Worm (Caenorhabditis elegans) whole organism, L2 larva: ENCODE results near the gene nhr-143.

Source experiments
- F13H6.1 ChIP-seq: sonication (generic microtip); optimal IDR thresholded peaks from 2 replicates; lab custom pipeline; 2016; ENCODE audit warnings: missing genetic modification characterization, missing compliant biosample characterization
- R02D3.7 ChIP-seq: fragments of 150-350 bp; optimal IDR thresholded peaks from 2 replicates; lab custom pipeline; 2014; ENCODE audit warnings: missing biosample characterization, missing genetic modification characterization
- Y55F3AM.14 ChIP-seq: fragments of 200-800 bp; sonication (Bioruptor generic); optimal IDR thresholded peaks from 2 replicates; lab custom pipeline; 2018; ENCODE audit warnings: mild to moderate bottlenecking, missing genetic modification characterization, missing compliant biosample characterization
- alr-1 ChIP-seq: fragments of 150-350 bp; optimal IDR thresholded peaks from 2 replicates; lab custom pipeline; 2014; ENCODE audit warnings: missing biosample characterization, missing genetic modification characterization
- aly-2 ChIP-seq: fragments of 150-350 bp; optimal IDR thresholded peaks from 2 replicates; lab custom pipeline; 2014; ENCODE audit warnings: missing biosample characterization, missing genetic modification characterization
- ama-1 ChIP-seq: fragments of 150-350 bp; optimal IDR thresholded peaks from 2 replicates; lab custom pipeline; 2018; ENCODE audit warnings: inconsistent platforms
- blmp-1 ChIP-seq: sonication (generic microtip); optimal IDR thresholded peaks from 2 replicates; lab custom pipeline; 2017; ENCODE audit warnings: missing genetic modification characterization, mild to moderate bottlenecking, missing compliant biosample characterization, antibody characterized with exemption, moderate library complexity; ENCODE audit not compliant: insufficient read depth
- ceh-16 ChIP-seq: fragments of 150-350 bp; optimal IDR thresholded peaks from 2 replicates; lab custom pipeline; 2014; ENCODE audit warnings: missing biosample characterization, missing genetic modification characterization
- ceh-82 ChIP-seq: fragments of 150-350 bp; optimal IDR thresholded peaks from 2 replicates; lab custom pipeline; 2014; ENCODE audit warnings: missing biosample characterization, missing genetic modification characterization
- egl-27 ChIP-seq: sonication (generic microtip); optimal IDR thresholded peaks from 3 replicates; lab custom pipeline; 2017; ENCODE audit warnings: missing biosample characterization, missing genetic modification reagents, missing genetic modification characterization
- elt-3 ChIP-seq: sonication (generic microtip); optimal IDR thresholded peaks from 2 replicates; lab custom pipeline; 2017; ENCODE audit warnings: missing biosample characterization, missing genetic modification characterization
- lin-13 ChIP-seq: fragments of 150-350 bp; optimal IDR thresholded peaks from 2 replicates; lab custom pipeline; 2014; ENCODE audit warnings: missing biosample characterization, missing genetic modification reagents, missing genetic modification characterization
- lin-39 ChIP-seq: fragments of 150-350 bp; optimal IDR thresholded peaks from 2 replicates; lab custom pipeline; 2014; ENCODE audit warnings: missing biosample characterization, missing genetic modification reagents, missing genetic modification characterization
- mdl-1 ChIP-seq, 2 experiments: fragments of 150-350 bp in 1 of 2; sonication (generic microtip) in 1 of 2; optimal IDR thresholded peaks; 2 replicates each; lab custom pipeline; 2017; ENCODE audit warnings: missing biosample characterization in 2 of 2, missing genetic modification characterization in 2 of 2
- nhr-10 ChIP-seq: sonication (generic microtip); optimal IDR thresholded peaks from 2 replicates; lab custom pipeline; 2017; ENCODE audit warnings: missing biosample characterization, missing genetic modification characterization
- nhr-11 ChIP-seq: fragments of 150-350 bp; optimal IDR thresholded peaks from 2 replicates; lab custom pipeline; 2014; ENCODE audit warnings: missing biosample characterization, missing genetic modification characterization
- nhr-12 ChIP-seq: fragments of 150-350 bp; optimal IDR thresholded peaks from 2 replicates; lab custom pipeline; 2014; ENCODE audit warnings: missing biosample characterization, missing genetic modification characterization
- nhr-21 ChIP-seq: fragments of 150-350 bp; optimal IDR thresholded peaks from 2 replicates; lab custom pipeline; 2014; ENCODE audit warnings: missing biosample characterization, missing genetic modification characterization
- nhr-23 ChIP-seq: fragments of 150-350 bp; optimal IDR thresholded peaks from 2 replicates; lab custom pipeline; 2014; ENCODE audit warnings: missing biosample characterization, missing genetic modification reagents, missing genetic modification characterization
- nhr-237 ChIP-seq: fragments of 150-350 bp; optimal IDR thresholded peaks from 2 replicates; lab custom pipeline; 2014; ENCODE audit warnings: missing biosample characterization, missing genetic modification characterization
- nhr-25 ChIP-seq: fragments of 150-350 bp; sonication (generic microtip); optimal IDR thresholded peaks from 3 replicates; lab custom pipeline; 2014; ENCODE audit warnings: missing biosample characterization, missing genetic modification characterization
- nhr-77 ChIP-seq: fragments of 150-350 bp; optimal IDR thresholded peaks from 2 replicates; lab custom pipeline; 2014; ENCODE audit warnings: missing biosample characterization, missing genetic modification characterization
- peb-1 ChIP-seq: fragments of 150-350 bp; optimal IDR thresholded peaks from 2 replicates; lab custom pipeline; 2014; ENCODE audit warnings: missing biosample characterization, missing genetic modification characterization
- sem-4 ChIP-seq: fragments of 150-350 bp; optimal IDR thresholded peaks from 2 replicates; lab custom pipeline; 2014; ENCODE audit warnings: missing biosample characterization, missing genetic modification reagents, missing genetic modification characterization
- skn-1 ChIP-seq: sonication (generic microtip); optimal IDR thresholded peaks from 2 replicates; lab custom pipeline; 2017; ENCODE audit warnings: missing biosample characterization, missing genetic modification characterization
- unc-39 ChIP-seq: fragments of 150-350 bp; optimal IDR thresholded peaks from 2 replicates; lab custom pipeline; 2014; ENCODE audit warnings: missing biosample characterization, missing genetic modification characterization
- unc-55 ChIP-seq: fragments of 150-350 bp; sonication (generic microtip); optimal IDR thresholded peaks from 3 replicates; lab custom pipeline; 2014; ENCODE audit warnings: missing biosample characterization, missing genetic modification reagents, missing genetic modification characterization
- unc-62 ChIP-seq: fragments of 150-350 bp; optimal IDR thresholded peaks from 2 replicates; lab custom pipeline; 2014; ENCODE audit warnings: missing biosample characterization, missing genetic modification reagents, missing genetic modification characterization
- zag-1 ChIP-seq: fragments of 150-350 bp; optimal IDR thresholded peaks from 2 replicates; lab custom pipeline; 2014; ENCODE audit warnings: missing biosample characterization, missing genetic modification characterization
- ztf-1 ChIP-seq: fragments of 200-800 bp; sonication (Bioruptor generic); conservative IDR thresholded peaks from 2 replicates; pipeline ENCODE4 v1.3.6; 2022; ENCODE audit warnings: missing genetic modification characterization, missing compliant biosample characterization
- ztf-11 ChIP-seq: sonication (generic microtip); optimal IDR thresholded peaks from 2 replicates; lab custom pipeline; 2017; ENCODE audit warnings: missing biosample characterization, missing genetic modification characterization
- ztf-4 ChIP-seq: fragments of 150-350 bp; optimal IDR thresholded peaks from 2 replicates; lab custom pipeline; 2014; ENCODE audit warnings: missing biosample characterization, missing genetic modification characterization

Gene nhr-143

DNA sequence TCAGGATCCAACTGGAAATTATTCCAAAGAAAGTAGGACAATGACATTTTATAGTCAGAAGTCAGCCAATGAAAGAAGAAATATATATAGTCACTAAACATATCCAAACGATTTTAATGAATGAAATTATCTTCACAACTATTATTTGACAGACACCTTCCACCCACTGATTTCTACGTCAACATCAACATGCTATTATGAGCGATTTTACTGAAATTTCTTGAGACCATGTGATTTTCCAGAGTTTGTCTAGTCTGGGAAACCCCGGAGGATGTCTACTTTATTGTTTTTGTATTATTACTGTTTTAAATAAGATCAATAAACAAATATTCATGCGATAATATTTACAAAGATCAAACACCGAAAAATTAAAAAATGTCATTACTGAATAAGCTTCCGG, 40.8 kb upstream of the nhr-143 start, which contains the start of gene srt-18:
Gene srt-18, minus strand, starts transcription at position 101 of the 400 bp plus-strand sequence.
- no peak for TF ChIP-seq nhr-25 (tag; lab: Kevin White, UChicago)
- TF ChIP-seq Y55F3AM.14 (GFP tag; lab: Kevin White, UChicago), result no peak
- no peak for TF ChIP-seq sem-4
- no peak for TF ChIP-seq alr-1 (tag; lab: Kevin White, UChicago)
- TF ChIP-seq nhr-23 (tag; lab: Kevin White, UChicago), result no peak
- TF ChIP-seq ceh-82 (tag; lab: Kevin White, UChicago), result no peak
- no peak for TF ChIP-seq unc-55 (GFP tag; lab: Kevin White, UChicago)

DNA sequence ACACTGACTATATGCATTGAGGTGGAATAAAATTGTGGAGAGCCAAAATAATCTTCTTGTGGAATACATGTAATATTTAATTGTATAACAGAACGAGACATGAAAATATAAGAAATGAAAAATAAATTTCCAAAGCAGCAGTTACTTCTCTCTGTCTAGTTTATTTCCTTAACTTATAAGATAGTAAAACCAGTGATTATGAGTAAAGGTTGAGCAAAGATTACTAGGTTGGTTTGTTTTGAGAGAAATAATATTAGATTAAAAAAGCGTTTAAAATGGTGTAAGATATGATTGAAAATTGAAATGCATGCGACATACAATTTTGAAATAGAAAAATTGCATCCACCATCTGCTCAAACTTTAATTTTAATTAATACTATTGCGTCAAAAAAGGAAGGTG, 39.0 kb upstream of the nhr-143 start, which contains the start of gene srh-201:
Gene srh-201, minus strand, starts transcription at position 101 of the 400 bp plus-strand sequence.
- TF ChIP-seq ceh-82 (tag; lab: Kevin White, UChicago) (no peak), unc-55 (GFP tag; lab: Kevin White, UChicago) (no peak), ztf-1 (no peak), elt-3 (tag; lab: Kevin White, UChicago) (no peak), skn-1 (tag; lab: Kevin White, UChicago) (no peak), ama-1 (lab: Kevin White, UChicago) (no peak), peb-1 (tag; lab: Kevin White, UChicago) (no peak), nhr-11 (tag; lab: Kevin White, UChicago) (no peak), nhr-77 (tag; lab: Kevin White, UChicago) (no peak), nhr-10 (tag; lab: Kevin White, UChicago) (no peak)

DNA sequence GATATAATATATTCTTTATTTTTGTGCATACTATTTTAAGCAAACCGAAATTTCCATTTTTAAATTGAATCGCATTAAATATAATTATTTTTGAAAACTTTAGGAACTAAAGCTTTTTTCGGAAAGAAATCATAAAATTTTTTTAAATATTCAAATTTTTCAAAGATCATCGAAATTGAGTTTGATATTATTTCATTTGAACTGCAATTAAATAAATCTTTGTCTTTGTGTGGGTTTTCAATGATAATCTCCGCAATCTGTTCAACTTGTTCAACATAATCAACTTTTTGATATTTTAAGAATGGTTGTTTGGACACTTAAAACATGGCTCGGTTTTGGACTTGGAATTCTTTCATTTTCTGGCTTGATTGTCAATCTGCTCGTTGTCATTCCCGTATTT, 34.4 kb upstream of the nhr-143 start, which contains the start of gene srx-2:
Gene srx-2, plus strand, starts transcription at position 301 of the 400 bp plus-strand sequence.
- TF ChIP-seq egl-27 (tag; lab: Kevin White, UChicago), result no peak
- no peak for TF ChIP-seq ztf-4
- TF ChIP-seq unc-39 (tag; lab: Kevin White, UChicago), result no peak
- no peak for TF ChIP-seq R02D3.7
- TF ChIP-seq zag-1, result no peak
- TF ChIP-seq mdl-1 (tag; optimal IDR thresholded peaks at IDR 0.05; lab: Kevin White, UChicago), result no peak
- TF ChIP-seq alr-1 (tag; lab: Kevin White, UChicago), result no peak
- no peak for TF ChIP-seq elt-3 (tag; lab: Kevin White, UChicago)
- no peak for TF ChIP-seq nhr-10 (tag; lab: Kevin White, UChicago)
- no peak for TF ChIP-seq nhr-77 (tag; lab: Kevin White, UChicago)

DNA sequence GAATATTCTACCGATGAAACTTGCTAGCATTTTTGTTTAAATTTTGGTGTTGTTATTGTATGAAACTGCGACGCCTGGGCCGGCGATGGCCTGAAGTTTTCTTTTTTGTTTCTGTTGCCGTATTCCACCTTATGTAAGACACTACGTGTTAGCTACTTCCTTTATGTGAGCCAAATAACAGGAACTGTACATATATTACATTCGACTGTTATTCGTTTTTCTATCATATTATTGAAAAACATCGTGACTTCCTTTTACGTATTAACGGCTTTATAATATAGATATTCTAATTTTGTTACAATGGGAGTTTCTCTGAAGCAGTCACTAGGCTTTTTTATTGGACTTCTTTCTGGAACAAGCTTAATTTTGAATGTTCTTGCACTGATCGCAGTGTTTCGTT, 30.5 kb upstream of the nhr-143 start, which contains the start of gene srx-3:
Gene srx-3, plus strand, starts transcription at position 301 of the 400 bp plus-strand sequence.
- no peak for TF ChIP-seq nhr-77 (tag; lab: Kevin White, UChicago)
- TF ChIP-seq, all 48 proteins: peak for 0

DNA sequence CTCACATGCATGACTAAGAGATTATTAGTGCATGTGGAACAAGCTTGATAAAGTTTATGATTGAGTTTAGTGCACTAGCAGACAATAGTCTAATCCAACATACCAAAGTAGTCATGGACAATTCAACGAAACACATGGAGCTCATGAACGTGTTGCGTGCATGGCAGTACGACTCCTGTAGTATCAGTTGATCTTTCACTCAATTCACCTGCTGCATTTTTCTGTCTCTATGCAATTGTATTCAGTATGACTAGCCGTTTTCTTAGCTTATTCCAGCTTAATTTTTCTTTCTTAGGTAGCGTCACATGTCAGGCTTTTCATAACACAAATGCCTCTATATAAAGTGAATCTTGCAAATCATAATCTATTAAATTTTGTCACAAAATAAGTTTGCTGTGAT, 28.6 kb upstream of the nhr-143 start, which contains the start of gene srx-1:
Gene srx-1, plus strand, starts transcription at position 382 of the 400 bp plus-strand sequence.
- no peak for TF ChIP-seq ama-1 (lab: Kevin White, UChicago)
- TF ChIP-seq unc-62 (GFP tag; lab: Kevin White, UChicago), result no peak
- no peak for TF ChIP-seq alr-1 (tag; lab: Kevin White, UChicago)
- TF ChIP-seq ztf-1, result no peak

DNA sequence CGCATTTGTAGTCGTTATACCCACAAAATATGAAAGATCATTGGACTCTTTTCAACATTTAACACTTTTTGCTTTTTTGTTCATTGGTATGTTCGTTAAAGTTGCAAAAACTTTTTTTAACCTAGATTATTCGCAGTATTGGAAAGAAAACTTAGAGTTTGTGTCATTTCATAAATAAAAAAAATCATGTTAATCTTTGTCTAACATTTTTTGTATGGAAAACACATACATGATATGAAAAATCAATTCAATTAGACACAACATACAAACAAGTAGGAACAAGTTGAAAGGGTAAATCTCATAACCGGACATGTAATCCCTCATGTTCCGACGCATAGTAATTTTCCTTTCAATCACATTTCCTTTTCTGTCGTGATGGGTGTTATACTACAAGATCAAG, 26.4 kb upstream of the nhr-143 start, which contains the start of gene F59E11.2:
Gene F59E11.2, plus strand, starts transcription at position 301 of the 400 bp plus-strand sequence.
- TF ChIP-seq peb-1 (tag; lab: Kevin White, UChicago) (no peak), ceh-16 (tag; lab: Kevin White, UChicago) (no peak), blmp-1 (tag; lab: Kevin White, UChicago) (no peak), sem-4 (no peak), nhr-12 (tag; lab: Kevin White, UChicago) (no peak), lin-13 (no peak), nhr-237 (tag; lab: Kevin White, UChicago) (no peak), nhr-25 (tag; lab: Kevin White, UChicago) (no peak), lin-39 (tag; lab: Kevin White, UChicago) (no peak), aly-2 (tag; lab: Kevin White, UChicago) (no peak), ama-1 (lab: Kevin White, UChicago) (no peak), skn-1 (tag; lab: Kevin White, UChicago) (no peak), F13H6.1 (no peak), ztf-11 (no peak), nhr-21 (no peak), Y55F3AM.14 (GFP tag; lab: Kevin White, UChicago) (no peak), ceh-82 (tag; lab: Kevin White, UChicago) (no peak), nhr-77 (tag; lab: Kevin White, UChicago) (no peak), egl-27 (tag; lab: Kevin White, UChicago) (no peak)
